Worm (Caenorhabditis elegans): ENCODE results near the gene C39H7.4.

ce11 chrIV:5654693-5655092, 40.3 kb upstream of the C39H7.4 start:
- TF ChIP-seq rnt-1 (tag; optimal IDR thresholded peaks at IDR 0.05) = no peak
- no peak for TF ChIP-seq ceh-18 (tag; optimal IDR thresholded peaks at IDR 0.05)
- TF ChIP-seq tbx-2 (tag; optimal IDR thresholded peaks at IDR 0.05) = no peak
- no peak for TF ChIP-seq pqm-1 (tag; optimal IDR thresholded peaks at IDR 0.05)
- no peak for TF ChIP-seq unc-55 (GFP tag; optimal IDR thresholded peaks at IDR 0.05)
